Worm (Caenorhabditis elegans): ENCODE measurements around the gene shpk-1.

shpk-1 gene

ce11 chrIII:13643534-13643933, 35.7 kb downstream of the shpk-1 start, which contains the start of the genes drr-2 and set-16 (continued):
- TF ChIP-seq D2030.7 (GFP tag; IDR thresholded peaks at IDR 0.05): peak; percentile 100
- no peak for TF ChIP-seq fkh-3 (tag; optimal IDR thresholded peaks at IDR 0.05)
- peak; percentile 97 for TF ChIP-seq let-526 (GFP tag; IDR thresholded peaks at IDR 0.05)
- peak; percentile 90 for TF ChIP-seq hmg-20 (GFP tag; IDR thresholded peaks at IDR 0.05)
- peak; percentile 87 for TF ChIP-seq F57C9.4 (tag; optimal IDR thresholded peaks at IDR 0.05)
- peak; percentile 90 for TF ChIP-seq ceh-100 (GFP tag; IDR thresholded peaks at IDR 0.05)
- no peak for TF ChIP-seq F55B11.4 (tag; optimal IDR thresholded peaks at IDR 0.05; ENCODE audit: borderline replicate concordance, insufficient read depth)
- peak; percentile 80 for TF ChIP-seq akir-1 (GFP tag; optimal IDR thresholded peaks at IDR 0.05)
- TF ChIP-seq unc-130 (GFP tag; optimal IDR thresholded peaks at IDR 0.05): peak; percentile 96
- peak; percentile 88 for TF ChIP-seq madf-8 (GFP tag; conservative IDR thresholded peaks at IDR 0.05)
- peak; percentile 98 for TF ChIP-seq pha-4 (tag; optimal IDR thresholded peaks at IDR 0.05)

- TF ChIP-seq zfh-2 (GFP tag; conservative IDR thresholded peaks at IDR 0.05) (peak; percentile 59), ccch-3 (GFP tag; optimal IDR thresholded peaks at IDR 0.05) (no peak), ceh-79 (tag; optimal IDR thresholded peaks at IDR 0.05) (no peak), nfyb-1 (GFP tag; IDR thresholded peaks at IDR 0.05) (no peak), die-1 (tag; optimal IDR thresholded peaks at IDR 0.05) (no peak)
Observed at ce11 chrIII:13644279-13644678, 36.5 kb downstream of the shpk-1 start.

- TF ChIP-seq nfya-1 (tag; optimal IDR thresholded peaks at IDR 0.05; ENCODE audit: borderline replicate concordance, insufficient read depth) (no peak), zfh-2 (GFP tag; conservative IDR thresholded peaks at IDR 0.05) (peak; percentile 91), ztf-6 (GFP tag; IDR thresholded peaks at IDR 0.05) (0 out of 2 replicates have a peak, but pooled peaks have one; percentile 8), dox-1 (GFP tag; IDR thresholded peaks at IDR 0.05) (peak; percentile 19; the same call in 1 of the 2 replicates), egrh-3 (GFP tag; IDR thresholded peaks at IDR 0.05) (peak; percentile 77), Y95B8A.8 (GFP tag; IDR thresholded peaks at IDR 0.05) (0 out of 2 replicates have a peak, but pooled peaks have one; percentile 11)
Observed at ce11 chrIII:13645885-13646488, 38.2 kb downstream of the shpk-1 start.

ce11 chrIII:13648540-13648939, 40.7 kb downstream of the shpk-1 start:
- TF ChIP-seq zfh-2 (GFP tag; conservative IDR thresholded peaks at IDR 0.05) (peak; percentile 65), Y95B8A.8 (GFP tag; IDR thresholded peaks at IDR 0.05) (no peak), F57A8.1 (GFP tag; optimal IDR thresholded peaks at IDR 0.05) (no peak), bed-1 (GFP tag; IDR thresholded peaks at IDR 0.05) (no peak), athp-1 (tag; optimal IDR thresholded peaks at IDR 0.05) (no peak)

- TF ChIP-seq unc-62 (GFP tag; optimal IDR thresholded peaks at IDR 0.05) (no peak), dox-1 (GFP tag; IDR thresholded peaks at IDR 0.05) (peak; percentile 5; the same call in 1 of the 2 replicates), Y53F4B.3 (GFP tag; IDR thresholded peaks at IDR 0.05) (no peak), egrh-3 (GFP tag; IDR thresholded peaks at IDR 0.05) (peak; percentile 77), lin-26 (GFP tag; IDR thresholded peaks at IDR 0.05) (0 out of 2 replicates have a peak, but pooled peaks have one; percentile 41), zfh-2 (GFP tag; conservative IDR thresholded peaks at IDR 0.05) (peak; percentile 85)
Observed at ce11 chrIII:13651414-13651813, 43.6 kb downstream of the shpk-1 start.

- no peak for TF ChIP-seq dox-1 (GFP tag; IDR thresholded peaks at IDR 0.05)
- TF ChIP-seq gei-17 (GFP tag; optimal IDR thresholded peaks at IDR 0.05): no peak
- no peak for TF ChIP-seq K12H6.12 (tag; optimal IDR thresholded peaks at IDR 0.05)
- TF ChIP-seq nhr-90 (tag; optimal IDR thresholded peaks at IDR 0.05): no peak
- no peak for TF ChIP-seq ztf-3 (GFP tag; optimal IDR thresholded peaks at IDR 0.05)
- TF ChIP-seq snpc-3.4 (tag; optimal IDR thresholded peaks at IDR 0.05): no peak
- no peak for TF ChIP-seq egl-44 (GFP tag; IDR thresholded peaks at IDR 0.05)
- TF ChIP-seq somi-1 (GFP tag; optimal IDR thresholded peaks at IDR 0.05): no peak
- no peak for TF ChIP-seq ets-4 (GFP tag; optimal IDR thresholded peaks at IDR 0.05)
- TF ChIP-seq F33H1.4 (GFP tag; IDR thresholded peaks at IDR 0.05): no peak
- no peak for TF ChIP-seq die-1 (tag; optimal IDR thresholded peaks at IDR 0.05)
Observed at ce11 chrIII:13652010-13652409, 44.2 kb downstream of the shpk-1 start.

All from whole organism, young adult.